Worm (Caenorhabditis elegans) whole organism, young adult: Measurements from ENCODE around the gene K08B12.3.

Source experiments
- B0035.1 ChIP-seq: sonication (generic microtip); optimal IDR thresholded peaks from 2 replicates; lab custom pipeline; 2016; ENCODE audit warnings: missing genetic modification characterization, mild to moderate bottlenecking, missing compliant biosample characterization, missing genotype, missing genetic modification reagents
- B0336.3 ChIP-seq: fragments of 200-800 bp; sonication (Bioruptor generic); IDR thresholded peaks from 2 replicates; pipeline ENCODE4 v1.3.6; 2022; ENCODE audit warnings: missing genetic modification characterization, missing compliant biosample characterization
- C17E4.6 ChIP-seq: fragments of 200-800 bp; sonication (Bioruptor generic); IDR thresholded peaks from 2 replicates; pipeline ENCODE4 v1.3.6; 2022; ENCODE audit warnings: missing genetic modification reagents, missing genetic modification characterization, missing compliant biosample characterization
- F33H1.4 ChIP-seq: fragments of 200-800 bp; sonication (Bioruptor generic); IDR thresholded peaks from 2 replicates; pipeline ENCODE4 v1.3.6; 2022; ENCODE audit warnings: missing genetic modification reagents, missing genetic modification characterization, missing compliant biosample characterization
- F37B4.10 ChIP-seq: fragments of 200-800 bp; sonication (Bioruptor generic); IDR thresholded peaks from 2 replicates; pipeline ENCODE4 v1.3.6; 2022; ENCODE audit warnings: missing genetic modification characterization, missing compliant biosample characterization
- F52B5.7 ChIP-seq: sonication (generic microtip); optimal IDR thresholded peaks from 2 replicates; lab custom pipeline; 2016; ENCODE audit warnings: mild to moderate bottlenecking, missing genetic modification characterization, missing compliant biosample characterization
- K11D2.4 ChIP-seq: fragments of 200-800 bp; sonication (Bioruptor generic); IDR thresholded peaks from 2 replicates; pipeline ENCODE4 v1.3.6; 2022; ENCODE audit warnings: missing genetic modification reagents, missing genetic modification characterization, missing compliant biosample characterization
- K12H6.12 ChIP-seq: fragments of 200-800 bp; sonication (Bioruptor generic); optimal IDR thresholded peaks from 2 replicates; lab custom pipeline; 2018; ENCODE audit warnings: mild to moderate bottlenecking, missing genetic modification characterization, missing compliant biosample characterization
- Y56A3A.18 ChIP-seq: fragments of 200-800 bp; sonication (Bioruptor generic); IDR thresholded peaks from 2 replicates; pipeline ENCODE4 v1.3.6; 2022; ENCODE audit warnings: missing genetic modification reagents, missing genetic modification characterization, missing compliant biosample characterization
- akir-1 ChIP-seq: fragments of 200-800 bp; sonication (Bioruptor generic); optimal IDR thresholded peaks from 2 replicates; lab custom pipeline; 2018; ENCODE audit warnings: mild to moderate bottlenecking, missing genetic modification characterization, moderate library complexity, missing compliant biosample characterization
- atf-7 ChIP-seq: sonication (generic microtip); optimal IDR thresholded peaks from 2 replicates; lab custom pipeline; 2017; ENCODE audit warnings: mild to moderate bottlenecking, missing genetic modification characterization, missing compliant biosample characterization
- athp-1 ChIP-seq: sonication (generic microtip); optimal IDR thresholded peaks from 2 replicates; lab custom pipeline; 2017; ENCODE audit warnings: mild to moderate bottlenecking, missing genetic modification characterization, missing compliant biosample characterization
- attf-5 ChIP-seq: fragments of 200-800 bp; sonication (Bioruptor generic); optimal IDR thresholded peaks from 2 replicates; lab custom pipeline; 2018; ENCODE audit warnings: mild to moderate bottlenecking, missing genetic modification characterization, missing compliant biosample characterization
- attf-6 ChIP-seq: fragments of 200-800 bp; sonication (Bioruptor generic); IDR thresholded peaks from 2 replicates; pipeline ENCODE4 v1.3.6; 2022; ENCODE audit warnings: missing genetic modification reagents, missing genetic modification characterization, missing compliant biosample characterization
- ccch-3 ChIP-seq: fragments of 200-800 bp; sonication (Bioruptor generic); optimal IDR thresholded peaks from 2 replicates; lab custom pipeline; 2018; ENCODE audit warnings: mild to moderate bottlenecking, missing genetic modification characterization, missing compliant biosample characterization
- cebp-1 ChIP-seq, 2 experiments: fragments of 200-800 bp in 1 of 2; sonication (Bioruptor generic) in 1 of 2; sonication (generic microtip) in 1 of 2; IDR thresholded peaks in 1 of 2; optimal IDR thresholded peaks in 1 of 2; 2 replicates each; pipeline versions ENCODE4 v1.3.6 to Lab custom; 2017 to 2022; ENCODE audit warnings: missing compliant biosample characterization in 2 of 2, missing genetic modification characterization in 2 of 2, mild to moderate bottlenecking in 1 of 2, missing genetic modification reagents in 1 of 2, moderate library complexity in 1 of 2
- ceh-40 ChIP-seq: fragments of 200-800 bp; sonication (Bioruptor generic); IDR thresholded peaks from 2 replicates; pipeline ENCODE4 v1.3.6; 2022; ENCODE audit warnings: missing genetic modification characterization, missing compliant biosample characterization
- ceh-91 ChIP-seq: fragments of 200-800 bp; sonication (Bioruptor generic); IDR thresholded peaks from 2 replicates; pipeline ENCODE4 v1.3.6; 2022; ENCODE audit warnings: missing genetic modification reagents, missing genetic modification characterization, missing compliant biosample characterization
- dox-1 ChIP-seq: fragments of 200-800 bp; sonication (Bioruptor generic); IDR thresholded peaks from 2 replicates; pipeline ENCODE4 v1.3.6; 2022; ENCODE audit warnings: missing genetic modification reagents, missing genetic modification characterization, missing compliant biosample characterization
- dpl-1 ChIP-seq: fragments of 150-350 bp; optimal IDR thresholded peaks from 2 replicates; lab custom pipeline; 2014; ENCODE audit warnings: missing biosample characterization, missing genetic modification reagents, missing genetic modification characterization
- ets-4 ChIP-seq: fragments of 200-800 bp; sonication (Bioruptor generic); optimal IDR thresholded peaks from 2 replicates; lab custom pipeline; 2018; ENCODE audit warnings: mild to moderate bottlenecking, missing genetic modification characterization, missing compliant biosample characterization
- hrde-1 ChIP-seq: sonication (generic microtip); optimal IDR thresholded peaks from 2 replicates; lab custom pipeline; 2016; ENCODE audit warnings: missing genetic modification characterization, mild to moderate bottlenecking, missing compliant biosample characterization, moderate library complexity, missing genotype, missing genetic modification reagents, borderline replicate concordance
- lag-1 ChIP-seq: fragments of 200-800 bp; sonication (Bioruptor generic); IDR thresholded peaks from 2 replicates; pipeline ENCODE4 v1.3.6; 2022; ENCODE audit warnings: missing genetic modification reagents, missing genetic modification characterization, missing compliant biosample characterization
- lir-1 ChIP-seq: fragments of 200-800 bp; sonication (Bioruptor generic); conservative IDR thresholded peaks from 2 replicates; pipeline ENCODE4 v1.3.6; 2022; ENCODE audit warnings: missing genetic modification reagents, missing genetic modification characterization, missing compliant biosample characterization
- madf-10 ChIP-seq: sonication (generic microtip); optimal IDR thresholded peaks from 2 replicates; lab custom pipeline; 2016; ENCODE audit warnings: mild to moderate bottlenecking, missing genetic modification characterization, missing compliant biosample characterization
- nhr-80 ChIP-seq: sonication (generic microtip); optimal IDR thresholded peaks from 2 replicates; lab custom pipeline; 2016; ENCODE audit warnings: missing genetic modification characterization, missing compliant biosample characterization
- pbrm-1 ChIP-seq: fragments of 200-800 bp; sonication (Bioruptor generic); IDR thresholded peaks from 2 replicates; pipeline ENCODE4 v1.3.6; 2022; ENCODE audit warnings: missing genetic modification reagents, missing genetic modification characterization, missing compliant biosample characterization
- sea-2 ChIP-seq: fragments of 200-800 bp; sonication (Bioruptor generic); IDR thresholded peaks from 2 replicates; pipeline ENCODE4 v1.3.6; 2022; ENCODE audit warnings: missing genetic modification characterization, missing compliant biosample characterization
- snpc-1.3 ChIP-seq: sonication (generic microtip); optimal IDR thresholded peaks from 2 replicates; lab custom pipeline; 2017; ENCODE audit warnings: missing genetic modification characterization, mild to moderate bottlenecking, missing compliant biosample characterization, antibody characterized with exemption, moderate library complexity, missing genotype, missing genetic modification reagents; ENCODE audit not compliant: insufficient read depth
- sptf-2 ChIP-seq: fragments of 200-800 bp; sonication (Bioruptor generic); optimal IDR thresholded peaks from 2 replicates; lab custom pipeline; 2018; ENCODE audit warnings: mild to moderate bottlenecking, missing genetic modification characterization, missing compliant biosample characterization
- tlf-1 ChIP-seq: fragments of 200-800 bp; sonication (Bioruptor generic); optimal IDR thresholded peaks from 2 replicates; lab custom pipeline; 2018; ENCODE audit warnings: mild to moderate bottlenecking, missing genetic modification characterization, missing compliant biosample characterization
- unc-130 ChIP-seq: sonication (generic microtip); optimal IDR thresholded peaks from 2 replicates; lab custom pipeline; 2016; ENCODE audit warnings: missing genetic modification reagents, missing genetic modification characterization, missing compliant biosample characterization
- xnd-1 ChIP-seq: sonication (generic microtip); optimal IDR thresholded peaks from 2 replicates; lab custom pipeline; 2016; ENCODE audit warnings: missing genotype, missing genetic modification reagents, missing genetic modification characterization, missing compliant biosample characterization
- zfh-2 ChIP-seq: fragments of 200-800 bp; sonication (Bioruptor generic); conservative IDR thresholded peaks from 2 replicates; pipeline ENCODE4 v1.3.6; 2022; ENCODE audit warnings: missing genetic modification reagents, missing genetic modification characterization, missing compliant biosample characterization
- ztf-25 ChIP-seq: fragments of 200-800 bp; sonication (Bioruptor generic); IDR thresholded peaks from 2 replicates; pipeline ENCODE4 v1.3.6; 2022; ENCODE audit warnings: missing genetic modification reagents, missing genetic modification characterization, missing compliant biosample characterization
- ztf-26 ChIP-seq: sonication (generic microtip); optimal IDR thresholded peaks from 2 replicates; lab custom pipeline; 2017; ENCODE audit warnings: missing genetic modification characterization, missing compliant biosample characterization

K08B12.3 gene

ce11 chrV:6230629-6231229 lies 4.2 kb upstream of the K08B12.3 start:
- no peak for TF ChIP-seq athp-1
- TF ChIP-seq F37B4.10 = no peak
- peak; percentile 19 for TF ChIP-seq tlf-1
- no peak for TF ChIP-seq ztf-26
- TF ChIP-seq madf-10 = peak; percentile 92
- 0 out of 2 replicates have a peak, but pooled peaks have one; percentile 22 for TF ChIP-seq zfh-2 (GFP tag; lab: Robert Waterston, UW)
- 0 out of 2 replicates have a peak, but pooled peaks have one; percentile 26 for TF ChIP-seq B0336.3 (GFP tag; lab: Robert Waterston, UW)
- peak; percentile 16 for TF ChIP-seq attf-5 (GFP tag; lab: Kevin White, UChicago)
- peak; percentile 89 for TF ChIP-seq nhr-80 (tag; lab: Kevin White, UChicago)
- no peak for TF ChIP-seq xnd-1 (tag; lab: Kevin White, UChicago)
- TF ChIP-seq K12H6.12 (tag; lab: Kevin White, UChicago) = peak; percentile 27
- no peak for TF ChIP-seq unc-130 (GFP tag; lab: Kevin White, UChicago)
- peak; percentile 55 for TF ChIP-seq ets-4
- no peak for TF ChIP-seq K11D2.4 (GFP tag; lab: Robert Waterston, UW)
- peak; percentile 40; the same call in 1 of the 2 replicates for TF ChIP-seq dox-1 (GFP tag; lab: Robert Waterston, UW)
- no peak for TF ChIP-seq pbrm-1 (GFP tag; lab: Robert Waterston, UW)
- no peak for TF ChIP-seq cebp-1 (GFP tag; IDR thresholded peaks at IDR 0.05; lab: Robert Waterston, UW)
- peak; percentile 21 for TF ChIP-seq cebp-1 (tag; optimal IDR thresholded peaks at IDR 0.05; lab: Kevin White, UChicago)
- TF ChIP-seq dpl-1 = no peak

ce11 chrV:6231902-6232340 lies 3.1 kb upstream of the K08B12.3 start:
- TF ChIP-seq cebp-1 (GFP tag; IDR thresholded peaks at IDR 0.05; lab: Robert Waterston, UW) = no peak
- peak; percentile 19 for TF ChIP-seq cebp-1 (tag; optimal IDR thresholded peaks at IDR 0.05; lab: Kevin White, UChicago)
- no peak for TF ChIP-seq ccch-3 (GFP tag; lab: Kevin White, UChicago)
- no peak for TF ChIP-seq B0336.3 (GFP tag; lab: Robert Waterston, UW)
- no peak for TF ChIP-seq K11D2.4 (GFP tag; lab: Robert Waterston, UW)
- no peak for TF ChIP-seq akir-1 (GFP tag; lab: Kevin White, UChicago)
- no peak for TF ChIP-seq sptf-2
- TF ChIP-seq, all 124 proteins: peak for 1

ce11 chrV:6232886-6233285 lies 2.1 kb upstream of the K08B12.3 start:
- TF ChIP-seq akir-1 (GFP tag; lab: Kevin White, UChicago) (no peak), sea-2 (no peak), F52B5.7 (no peak), attf-6 (GFP tag; lab: Robert Waterston, UW) (no peak), C17E4.6 (GFP tag; lab: Robert Waterston, UW) (no peak), F33H1.4 (no peak), hrde-1 (tag; lab: Kevin White, UChicago) (no peak), madf-10 (no peak)

- TF ChIP-seq snpc-1.3 (tag; lab: Kevin White, UChicago) (no peak), lir-1 (GFP tag; lab: Robert Waterston, UW) (no peak), madf-10 (no peak), ztf-25 (GFP tag; lab: Robert Waterston, UW) (no peak), ceh-91 (GFP tag; lab: Robert Waterston, UW) (no peak), Y56A3A.18 (GFP tag; lab: Robert Waterston, UW) (no peak), sptf-2 (no peak), ccch-3 (GFP tag; lab: Kevin White, UChicago) (no peak), atf-7 (tag; lab: Kevin White, UChicago) (no peak), tlf-1 (no peak), lag-1 (GFP tag; lab: Robert Waterston, UW) (no peak), ceh-40 (no peak), B0035.1 (tag; lab: Kevin White, UChicago) (no peak)
Measured at ce11 chrV:6233952-6234351, 1.0 kb upstream of the K08B12.3 start.
